Worm (Caenorhabditis elegans) whole organism, L2 larva: Measurements from ENCODE around the gene F36H12.5.

ENCODE experiments used
- blmp-1 ChIP-seq: sonication (generic microtip); optimal IDR thresholded peaks from 2 replicates; lab custom pipeline; 2017; ENCODE audit warnings: missing genetic modification characterization, mild to moderate bottlenecking, missing compliant biosample characterization, antibody characterized with exemption, moderate library complexity; ENCODE audit not compliant: insufficient read depth
- ceh-82 ChIP-seq: fragments of 150-350 bp; optimal IDR thresholded peaks from 2 replicates; lab custom pipeline; 2014; ENCODE audit warnings: missing biosample characterization, missing genetic modification characterization
- elt-3 ChIP-seq: sonication (generic microtip); optimal IDR thresholded peaks from 2 replicates; lab custom pipeline; 2017; ENCODE audit warnings: missing biosample characterization, missing genetic modification characterization
- lin-13 ChIP-seq: fragments of 150-350 bp; optimal IDR thresholded peaks from 2 replicates; lab custom pipeline; 2014; ENCODE audit warnings: missing biosample characterization, missing genetic modification reagents, missing genetic modification characterization
- lin-39 ChIP-seq: fragments of 150-350 bp; optimal IDR thresholded peaks from 2 replicates; lab custom pipeline; 2014; ENCODE audit warnings: missing biosample characterization, missing genetic modification reagents, missing genetic modification characterization
- lsy-2 ChIP-seq, 2 experiments: fragments of 150-350 bp in 1 of 2; sonication (generic microtip) in 1 of 2; optimal IDR thresholded peaks; 2 replicates each; lab custom pipeline; 2014 to 2017; ENCODE audit warnings: missing biosample characterization in 2 of 2, missing genetic modification characterization in 2 of 2
- mab-5 ChIP-seq: fragments of 150-350 bp; optimal IDR thresholded peaks from 2 replicates; lab custom pipeline; 2014; ENCODE audit warnings: missing biosample characterization, missing genetic modification characterization
- nhr-11 ChIP-seq: fragments of 150-350 bp; optimal IDR thresholded peaks from 2 replicates; lab custom pipeline; 2014; ENCODE audit warnings: missing biosample characterization, missing genetic modification characterization
- nhr-237 ChIP-seq: fragments of 150-350 bp; optimal IDR thresholded peaks from 2 replicates; lab custom pipeline; 2014; ENCODE audit warnings: missing biosample characterization, missing genetic modification characterization
- nhr-77 ChIP-seq: fragments of 150-350 bp; optimal IDR thresholded peaks from 2 replicates; lab custom pipeline; 2014; ENCODE audit warnings: missing biosample characterization, missing genetic modification characterization
- skn-1 ChIP-seq: sonication (generic microtip); optimal IDR thresholded peaks from 2 replicates; lab custom pipeline; 2017; ENCODE audit warnings: missing biosample characterization, missing genetic modification characterization
- ztf-11 ChIP-seq: sonication (generic microtip); optimal IDR thresholded peaks from 2 replicates; lab custom pipeline; 2017; ENCODE audit warnings: missing biosample characterization, missing genetic modification characterization

- TF ChIP-seq nhr-237 (tag; lab: Kevin White, UChicago), result no peak
- TF ChIP-seq nhr-77, result no peak
- TF ChIP-seq lsy-2 (tag; optimal IDR thresholded peaks at IDR 0.05; lab: Kevin White, UChicago), result no peak
- TF ChIP-seq skn-1 (tag; lab: Kevin White, UChicago), result no peak
- TF ChIP-seq lin-39 (tag; lab: Kevin White, UChicago), result no peak
- no peak for TF ChIP-seq lin-13 (GFP tag; lab: Kevin White, UChicago)
- TF ChIP-seq ceh-82 (tag; lab: Kevin White, UChicago), result no peak
- TF ChIP-seq mab-5 (tag; lab: Kevin White, UChicago), result no peak
- no peak for TF ChIP-seq ztf-11 (tag; lab: Kevin White, UChicago)
- no peak for TF ChIP-seq blmp-1 (tag; lab: Kevin White, UChicago)
- TF ChIP-seq nhr-11 (tag; lab: Kevin White, UChicago), result no peak
- no peak for TF ChIP-seq elt-3 (tag; lab: Kevin White, UChicago)
Measured at ce11 chrIV:5287190-5287589, 20.6 kb downstream of the F36H12.5 start.
